Fruit fly (Drosophila melanogaster) whole organism, pupa: Measurements from ENCODE around the gene Prestin.

Experiments
- CG10348 ChIP-seq: fragments of 200-800 bp; sonication (Bioruptor generic); IDR thresholded peaks from 2 replicates; pipeline ENCODE4 v1.3.6; 2022; ENCODE audit warnings: missing biosample characterization, missing genetic modification characterization
- CG12605 ChIP-seq: fragments of 200-800 bp; sonication (Bioruptor generic); IDR thresholded peaks from 2 replicates; pipeline ENCODE4 v1.3.6; 2022; ENCODE audit warnings: missing biosample characterization, missing genetic modification characterization
- CG14655 ChIP-seq: fragments of 200-800 bp; sonication (Bioruptor generic); optimal IDR thresholded peaks from 3 replicates; lab custom pipeline; 2017; ENCODE audit warnings: mild to moderate bottlenecking, missing biosample characterization, missing genetic modification reagents, missing genetic modification characterization
- CG34367 ChIP-seq: fragments of 200-800 bp; sonication (Bioruptor generic); optimal IDR thresholded peaks from 2 replicates; lab custom pipeline; 2018; ENCODE audit warnings: missing biosample characterization, mild to moderate bottlenecking, missing genetic modification characterization
- CG4496 ChIP-seq: fragments of 200-800 bp; sonication (Bioruptor generic); IDR thresholded peaks from 3 replicates; pipeline ENCODE4 v1.3.6; 2022; ENCODE audit warnings: missing biosample characterization, missing genetic modification characterization
- CG9948 ChIP-seq: fragments of 200-800 bp; sonication (Bioruptor generic); optimal IDR thresholded peaks from 2 replicates; lab custom pipeline; 2018; ENCODE audit warnings: missing biosample characterization, mild to moderate bottlenecking, missing genetic modification characterization, moderate library complexity
- D1 ChIP-seq: fragments of 200-800 bp; sonication (Bioruptor generic); optimal IDR thresholded peaks from 2 replicates; lab custom pipeline; 2018; ENCODE audit warnings: missing biosample characterization, mild to moderate bottlenecking, missing genetic modification characterization, moderate library complexity
- EcR ChIP-seq: fragments of 200-800 bp; sonication (Bioruptor generic); optimal IDR thresholded peaks from 3 replicates; lab custom pipeline; 2019; ENCODE audit warnings: missing biosample characterization, missing genetic modification characterization, mild to moderate bottlenecking, moderate library complexity, missing genetic modification reagents
- Ets98B ChIP-seq: fragments of 200-800 bp; sonication (Bioruptor generic); IDR thresholded peaks from 2 replicates; pipeline ENCODE4 v1.3.6; 2022; ENCODE audit warnings: missing biosample characterization, missing genetic modification characterization
- Pif1A ChIP-seq: fragments of 200-800 bp; sonication (Bioruptor generic); optimal IDR thresholded peaks from 3 replicates; lab custom pipeline; 2016; ENCODE audit warnings: missing biosample characterization, missing genetic modification characterization
- Pif1B ChIP-seq: fragments of 200-800 bp; sonication (Bioruptor generic); optimal IDR thresholded peaks from 3 replicates; lab custom pipeline; 2016; ENCODE audit warnings: missing biosample characterization, missing genetic modification characterization
- Snoo ChIP-seq: fragments of 200-800 bp; sonication (Bioruptor generic); optimal IDR thresholded peaks from 3 replicates; lab custom pipeline; 2017; ENCODE audit warnings: missing biosample characterization, mild to moderate bottlenecking, missing genetic modification characterization, inconsistent platforms
- rn ChIP-seq: fragments of 200-800 bp; sonication (Bioruptor generic); IDR thresholded peaks from 2 replicates; pipeline ENCODE4 v1.3.6; 2022; ENCODE audit warnings: missing biosample characterization, missing genetic modification characterization

DNA sequence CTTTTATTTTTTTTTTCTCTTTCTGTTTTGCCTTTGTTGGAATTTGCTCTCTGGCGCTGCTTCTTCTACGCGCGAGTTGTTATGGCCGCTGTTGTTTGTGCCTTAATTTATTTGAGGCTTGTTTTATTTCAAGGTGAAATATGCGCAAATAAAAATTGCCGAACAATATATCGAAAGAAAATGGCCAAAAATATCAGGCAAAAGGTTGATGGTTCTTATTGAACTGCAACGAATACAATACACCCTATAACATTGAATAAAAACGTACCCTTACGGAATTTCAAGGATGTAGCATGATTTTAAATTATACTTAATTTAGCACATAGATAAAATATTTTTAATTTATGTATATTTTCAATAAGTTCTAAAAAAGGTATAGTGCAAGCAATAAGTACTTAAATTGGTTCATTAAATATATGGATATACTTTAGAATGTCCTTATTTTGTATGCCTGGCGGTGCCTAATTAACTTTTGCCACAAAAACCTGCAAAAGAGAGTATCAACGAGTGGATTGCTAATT, 42.0 kb upstream of the Prestin start:
- TF ChIP-seq Pif1A = no peak
- TF ChIP-seq EcR (GFP tag; lab: Kevin White, UChicago) = no peak
- TF ChIP-seq CG34367 = no peak
- TF ChIP-seq CG14655 (GFP tag; lab: Kevin White, UChicago) = no peak
- TF ChIP-seq CG12605 (GFP tag; lab: Robert Waterston, UW) = no peak
- TF ChIP-seq Snoo (tag; lab: Kevin White, UChicago) = no peak
- no peak for TF ChIP-seq CG4496 (GFP tag; lab: Robert Waterston, UW)
- TF ChIP-seq CG10348 (GFP tag; lab: Robert Waterston, UW) = no peak
- TF ChIP-seq Pif1B = no peak
- TF ChIP-seq Ets98B (GFP tag; lab: Robert Waterston, UW) = no peak
- TF ChIP-seq D1 (tag; lab: Kevin White, UChicago) = no peak
- no peak for TF ChIP-seq CG9948 (tag; lab: Kevin White, UChicago)
- TF ChIP-seq rn (GFP tag; lab: Robert Waterston, UW) = no peak
